Fruit fly (Drosophila melanogaster) S2 (cell line): Measurements from ENCODE around the gene CG17239.

ENCODE experiments used
- CG8478 ChIP-seq: fragments of >200 bp; optimal IDR thresholded peaks from 2 replicates; lab custom pipeline; 2018
- CTCF ChIP-seq, 2 experiments: fragments of >200 bp; optimal IDR thresholded peaks; 2 replicates each; lab custom pipeline; 2018

DNA sequence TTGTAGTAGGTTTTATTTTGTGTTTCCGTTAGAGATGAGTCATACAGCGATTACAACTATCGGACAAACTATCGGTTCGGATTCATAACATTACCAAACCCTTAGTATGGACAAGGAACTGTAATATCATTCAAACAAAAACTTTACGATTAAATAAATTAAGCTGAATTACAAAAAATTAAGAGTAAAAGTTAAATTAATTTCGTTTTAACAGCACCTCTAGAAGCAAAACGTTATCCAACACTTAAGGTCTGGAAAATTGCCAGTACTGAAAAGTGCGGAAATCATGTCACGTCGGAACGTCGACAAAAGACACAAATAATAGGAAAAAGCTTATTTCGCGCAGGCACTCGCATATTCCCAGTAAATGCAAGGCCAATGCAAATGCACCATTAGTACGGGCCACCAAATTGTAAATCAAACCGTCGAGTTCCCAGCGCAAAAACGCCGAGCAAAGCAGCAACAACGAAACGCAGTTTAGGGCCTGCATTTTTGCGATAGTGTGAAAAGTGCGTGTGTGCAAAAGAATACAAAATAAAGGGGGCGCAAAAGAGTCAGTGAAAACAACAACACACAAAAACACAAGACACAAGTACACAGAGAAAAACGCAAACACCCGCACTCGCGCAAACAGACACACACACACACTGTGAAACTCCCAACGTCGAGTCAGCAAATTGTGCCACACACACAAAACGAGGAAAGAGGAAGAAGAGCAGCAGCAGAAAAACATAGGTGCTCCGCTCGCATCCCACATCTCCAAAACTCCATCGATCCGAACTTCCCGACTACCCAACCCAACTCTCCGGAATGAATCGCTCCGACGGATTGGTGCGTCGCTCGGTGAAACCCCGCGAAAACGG is 25.7 kb downstream of the CG17239 start, which contains the start of the genes CG15387 and sau:
- TF ChIP-seq CTCF (optimal IDR thresholded peaks at IDR 0.05; lab: Kevin White, UChicago) = no peak
- no peak for TF ChIP-seq CG8478 (lab: Kevin White, UChicago)
